Fruit fly (Drosophila melanogaster) whole organism, adult: ENCODE measurements around the gene Cpr65Ec.

Experiments
- CG11617 ChIP-seq: fragments of 200-800 bp; sonication (Bioruptor generic); optimal IDR thresholded peaks from 2 replicates; lab custom pipeline; 2017; ENCODE audit warnings: mild to moderate bottlenecking, missing biosample characterization, missing genetic modification reagents, missing genetic modification characterization
- CG12768 ChIP-seq: fragments of 200-800 bp; sonication (Bioruptor generic); optimal IDR thresholded peaks from 2 replicates; lab custom pipeline; 2017; ENCODE audit warnings: missing biosample characterization, missing genetic modification characterization, mild to moderate bottlenecking, moderate library complexity, missing genetic modification reagents
- CG14711 ChIP-seq: fragments of 200-800 bp; sonication (Bioruptor generic); optimal IDR thresholded peaks from 2 replicates; lab custom pipeline; 2018; ENCODE audit warnings: missing biosample characterization, mild to moderate bottlenecking, missing genetic modification characterization, moderate library complexity
- CG1620 ChIP-seq: fragments of 200-800 bp; sonication (Bioruptor generic); optimal IDR thresholded peaks from 2 replicates; lab custom pipeline; 2016; ENCODE audit warnings: missing biosample characterization, missing genetic modification characterization
- CG33017 ChIP-seq: fragments of 200-800 bp; sonication (Bioruptor generic); optimal IDR thresholded peaks from 2 replicates; lab custom pipeline; 2018; ENCODE audit warnings: missing biosample characterization, mild to moderate bottlenecking, missing genetic modification characterization, moderate library complexity
- CG5204 ChIP-seq: fragments of 200-800 bp; sonication (Bioruptor generic); optimal IDR thresholded peaks from 2 replicates; lab custom pipeline; 2016; ENCODE audit warnings: missing biosample characterization, missing genetic modification characterization
- CG7045 ChIP-seq: fragments of 200-800 bp; sonication (Bioruptor generic); optimal IDR thresholded peaks from 2 replicates; lab custom pipeline; 2017; ENCODE audit warnings: missing biosample characterization, mild to moderate bottlenecking, missing genetic modification characterization
- CG7101 ChIP-seq: fragments of 200-800 bp; sonication (Bioruptor generic); optimal IDR thresholded peaks from 2 replicates; lab custom pipeline; 2018; ENCODE audit warnings: missing biosample characterization, mild to moderate bottlenecking, missing genetic modification characterization, moderate library complexity
- Clk ChIP-seq: fragments of 200-800 bp; sonication (Bioruptor generic); optimal IDR thresholded peaks from 2 replicates; lab custom pipeline; 2017; ENCODE audit warnings: missing biosample characterization, missing genetic modification characterization
- Crg-1 ChIP-seq: fragments of 200-800 bp; sonication (Bioruptor generic); optimal IDR thresholded peaks from 2 replicates; lab custom pipeline; 2016; ENCODE audit warnings: missing biosample characterization, missing genetic modification characterization
- Hr96 ChIP-seq: fragments of 200-800 bp; sonication (Bioruptor generic); optimal IDR thresholded peaks from 2 replicates; lab custom pipeline; 2016; ENCODE audit warnings: missing biosample characterization, missing genetic modification characterization
- Mnt ChIP-seq: fragments of 200-800 bp; sonication (Bioruptor generic); optimal IDR thresholded peaks from 2 replicates; lab custom pipeline; 2016; ENCODE audit warnings: missing biosample characterization, mild to moderate bottlenecking, missing genetic modification characterization
- bab1 ChIP-seq: fragments of 200-800 bp; sonication (Bioruptor generic); optimal IDR thresholded peaks from 3 replicates; lab custom pipeline; 2019; ENCODE audit warnings: missing biosample characterization, mild to moderate bottlenecking, missing genetic modification characterization, moderate library complexity
- cic ChIP-seq: fragments of 200-800 bp; sonication (Bioruptor generic); optimal IDR thresholded peaks from 2 replicates; lab custom pipeline; 2017; ENCODE audit warnings: missing biosample characterization, mild to moderate bottlenecking, missing genetic modification characterization, moderate library complexity
- cnc ChIP-seq, 2 experiments: fragments of >200 bp; optimal IDR thresholded peaks; 2 replicates each; lab custom pipeline; 2017
- kay ChIP-seq: fragments of 200-800 bp; sonication (Bioruptor generic); peaks from one replicate; lab custom pipeline; 2016; ENCODE audit warnings: missing biosample characterization, missing genetic modification characterization, borderline replicate concordance
- ovo ChIP-seq: fragments of 200-800 bp; sonication (Bioruptor generic); optimal IDR thresholded peaks from 2 replicates; lab custom pipeline; 2016; ENCODE audit warnings: missing biosample characterization, missing genetic modification characterization
- pad ChIP-seq: fragments of 200-800 bp; sonication (Bioruptor generic); optimal IDR thresholded peaks from 3 replicates; lab custom pipeline; 2017; ENCODE audit warnings: missing biosample characterization, missing genetic modification characterization, mild to moderate bottlenecking, moderate library complexity, missing genetic modification reagents
- tj ChIP-seq: fragments of 200-800 bp; sonication (Bioruptor generic); optimal IDR thresholded peaks from 3 replicates; lab custom pipeline; 2017; ENCODE audit warnings: missing biosample characterization, mild to moderate bottlenecking, missing genetic modification characterization, moderate library complexity
- toe ChIP-seq: fragments of 200-800 bp; sonication (Bioruptor generic); optimal IDR thresholded peaks from 2 replicates; lab custom pipeline; 2016; ENCODE audit warnings: missing biosample characterization, missing genetic modification characterization

The Cpr65Ec gene

dm6 chr3L:7091331-7091904, 1.6 kb upstream of the Cpr65Ec start:
- TF ChIP-seq tj (GFP tag; lab: Kevin White, UChicago) (no peak), CG14711 (tag; lab: Kevin White, UChicago) (no peak)

- TF ChIP-seq kay (GFP tag; lab: Kevin White, UChicago) (no peak), CG7101 (tag; lab: Kevin White, UChicago) (no peak), Clk (GFP tag; lab: Kevin White, UChicago) (no peak), pad (GFP tag; lab: Kevin White, UChicago) (no peak), Crg-1 (GFP tag; lab: Kevin White, UChicago) (no peak), CG12768 (GFP tag; lab: Kevin White, UChicago) (no peak), cic (GFP tag; lab: Kevin White, UChicago) (no peak), Mnt (no peak), CG11617 (GFP tag; lab: Kevin White, UChicago) (no peak), Hr96 (GFP tag; lab: Kevin White, UChicago) (no peak), CG5204 (GFP tag; lab: Kevin White, UChicago) (no peak), CG14711 (tag; lab: Kevin White, UChicago) (no peak), CG7045 (GFP tag; lab: Kevin White, UChicago) (no peak), tj (GFP tag; lab: Kevin White, UChicago) (no peak), toe (GFP tag; lab: Kevin White, UChicago) (no peak)
These were observed 1.0 kb downstream of the Cpr65Ec start for dm6 chr3L:7094020-7094419.

DNA sequence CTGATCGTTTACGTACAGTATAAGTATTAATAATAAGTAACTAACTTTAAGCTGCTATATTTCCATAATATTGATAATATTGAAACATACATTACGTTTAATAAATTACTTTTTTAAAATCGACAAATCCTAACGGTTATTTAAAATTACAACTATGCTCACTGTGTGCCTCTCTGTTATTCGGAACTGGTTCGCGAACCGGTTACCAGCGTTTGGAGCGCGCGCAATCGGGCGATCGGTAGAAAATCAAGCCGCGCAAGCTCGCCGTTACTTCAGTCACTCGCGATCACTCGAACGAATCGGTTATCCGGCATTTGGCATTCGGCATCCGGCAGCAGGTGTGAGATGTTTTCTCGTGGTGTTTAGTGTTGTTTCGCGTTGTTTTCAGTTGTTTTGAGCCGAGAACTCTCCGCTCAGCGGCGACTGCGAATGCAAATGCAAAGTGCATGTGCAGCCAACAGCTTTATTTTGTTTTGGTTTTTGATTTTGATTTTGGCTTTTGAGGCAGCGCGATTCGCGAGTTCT, 1.6 kb downstream of the Cpr65Ec start, which contains the start of gene form3:
Gene form3, plus strand, starts transcription at position 271 of the 525 bp plus-strand sequence.
- TF ChIP-seq CG7101 (tag; lab: Kevin White, UChicago) (no peak), Mnt (no peak)

DNA sequence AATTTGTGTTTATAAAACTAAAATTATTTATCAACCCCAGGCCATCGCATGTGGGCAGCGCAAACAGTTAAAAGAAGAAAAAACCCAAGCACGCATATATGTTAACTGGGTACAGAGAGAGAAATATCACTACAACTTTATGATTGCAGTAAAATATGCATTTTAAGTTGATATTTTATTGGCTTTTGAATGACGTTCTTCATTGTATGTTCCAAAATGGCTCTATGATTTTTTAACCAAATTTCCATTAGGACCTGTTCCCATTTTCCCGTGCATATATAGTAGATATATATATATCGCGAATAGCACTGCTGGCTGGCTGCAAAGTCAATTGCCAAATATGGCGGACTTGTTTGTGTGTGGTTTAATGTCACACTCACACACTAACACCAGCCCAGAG, 3.5 kb downstream of the Cpr65Ec start:
- TF ChIP-seq CG14711 (tag; lab: Kevin White, UChicago) (no peak), Crg-1 (GFP tag; lab: Kevin White, UChicago) (no peak), kay (GFP tag; lab: Kevin White, UChicago) (peak; percentile 18), CG7045 (GFP tag; lab: Kevin White, UChicago) (no peak)

- TF ChIP-seq bab1 (GFP tag; lab: Kevin White, UChicago) (no peak), tj (GFP tag; lab: Kevin White, UChicago) (no peak), toe (GFP tag; lab: Kevin White, UChicago) (no peak), Clk (GFP tag; lab: Kevin White, UChicago) (no peak), CG33017 (tag; lab: Kevin White, UChicago) (no peak), CG7045 (GFP tag; lab: Kevin White, UChicago) (no peak), ovo (GFP tag; lab: Kevin White, UChicago) (no peak), CG11617 (GFP tag; lab: Kevin White, UChicago) (no peak), CG12768 (GFP tag; lab: Kevin White, UChicago) (no peak), CG7101 (tag; lab: Kevin White, UChicago) (no peak), Hr96 (GFP tag; lab: Kevin White, UChicago) (no peak), pad (GFP tag; lab: Kevin White, UChicago) (no peak), Mnt (no peak), cic (GFP tag; lab: Kevin White, UChicago) (no peak), CG1620 (GFP tag; lab: Kevin White, UChicago) (no peak), Crg-1 (GFP tag; lab: Kevin White, UChicago) (no peak)
These were observed 10.9 kb downstream of the Cpr65Ec start for dm6 chr3L:7103941-7104340.

DNA sequence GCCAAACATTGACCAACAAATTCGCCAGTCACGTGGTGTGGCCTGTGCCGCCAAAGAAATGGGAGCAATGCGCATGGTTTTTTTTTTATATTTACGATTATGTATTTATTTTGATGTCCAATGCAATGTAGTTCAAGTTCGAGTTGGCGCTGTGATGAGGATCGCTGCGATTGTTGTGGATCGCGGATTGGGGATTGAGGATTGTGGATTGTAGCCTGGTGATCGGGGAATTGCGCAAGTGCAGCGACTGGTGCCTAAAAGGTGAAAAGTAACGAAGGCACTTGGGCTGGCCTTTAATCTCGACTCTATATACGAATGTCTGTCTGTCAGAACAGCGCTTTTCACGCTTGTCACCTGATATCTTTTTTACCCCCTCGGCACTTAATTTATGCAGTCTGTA, 11.5 kb downstream of the Cpr65Ec start:
- TF ChIP-seq CG11617 (GFP tag; lab: Kevin White, UChicago) (no peak), Crg-1 (GFP tag; lab: Kevin White, UChicago) (no peak), tj (GFP tag; lab: Kevin White, UChicago) (no peak), CG14711 (tag; lab: Kevin White, UChicago) (no peak), CG33017 (tag; lab: Kevin White, UChicago) (no peak), Mnt (no peak), kay (GFP tag; lab: Kevin White, UChicago) (no peak), pad (GFP tag; lab: Kevin White, UChicago) (no peak), ovo (GFP tag; lab: Kevin White, UChicago) (no peak)

DNA sequence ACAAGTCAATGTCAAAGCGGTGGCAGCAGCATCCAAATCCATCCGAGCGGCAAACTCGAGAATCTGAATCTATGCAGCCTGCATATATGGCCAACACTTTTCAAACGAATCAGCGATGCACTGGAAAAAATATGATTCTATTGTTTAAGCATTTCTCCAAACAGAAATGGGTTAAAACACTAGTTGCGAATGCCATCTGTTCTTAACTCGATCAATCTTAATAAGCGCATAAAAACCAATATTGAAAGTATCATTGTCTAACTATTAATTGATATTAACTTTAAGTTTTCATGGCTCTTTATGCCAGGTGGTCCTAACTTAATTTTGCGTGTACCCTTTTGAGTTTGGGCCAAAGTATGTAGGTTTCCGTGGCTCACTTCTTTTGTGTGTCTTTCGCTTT, 12.7 kb downstream of the Cpr65Ec start:
- TF ChIP-seq kay (GFP tag; lab: Kevin White, UChicago) (no peak), cnc (optimal IDR thresholded peaks at IDR 0.05; lab: Kevin White, UChicago) (no peak), Crg-1 (GFP tag; lab: Kevin White, UChicago) (no peak), tj (GFP tag; lab: Kevin White, UChicago) (no peak), CG7101 (tag; lab: Kevin White, UChicago) (no peak), ovo (GFP tag; lab: Kevin White, UChicago) (no peak), CG7045 (GFP tag; lab: Kevin White, UChicago) (no peak), CG12768 (GFP tag; lab: Kevin White, UChicago) (no peak), bab1 (GFP tag; lab: Kevin White, UChicago) (no peak), CG5204 (GFP tag; lab: Kevin White, UChicago) (no peak)
